Fruit fly (Drosophila melanogaster) whole organism, embryonic: ENCODE results near the gene CG43354.

Experiments used
- CG14014 ChIP-seq: fragments of 200-800 bp; sonication (Bioruptor generic); IDR thresholded peaks from 2 replicates; pipeline ENCODE4 v1.3.6; 2022; ENCODE audit warnings: missing biosample characterization, missing genetic modification characterization
- CG14667 ChIP-seq: fragments of 200-800 bp; sonication (Bioruptor generic); IDR thresholded peaks from 2 replicates; pipeline ENCODE4 v1.3.6; 2022; ENCODE audit warnings: missing biosample characterization, missing genetic modification characterization
- CG15696 ChIP-seq: fragments of 200-800 bp; sonication (Bioruptor generic); optimal IDR thresholded peaks from 2 replicates; lab custom pipeline; 2019; ENCODE audit warnings: missing biosample characterization, mild to moderate bottlenecking, missing genetic modification characterization, moderate library complexity
- CG16863 ChIP-seq: fragments of 200-800 bp; sonication (Bioruptor generic); optimal IDR thresholded peaks from 3 replicates; lab custom pipeline; 2016; ENCODE audit warnings: missing biosample characterization, missing genetic modification characterization
- CG17912 ChIP-seq: fragments of 200-800 bp; sonication (Bioruptor generic); optimal IDR thresholded peaks from 2 replicates; lab custom pipeline; 2018; ENCODE audit warnings: missing biosample characterization, mild to moderate bottlenecking, missing genetic modification characterization
- CG18262 ChIP-seq: fragments of 200-800 bp; optimal IDR thresholded peaks from 3 replicates; lab custom pipeline; 2019; ENCODE audit warnings: missing biosample characterization, mild to moderate bottlenecking, missing genetic modification characterization, moderate library complexity
- CG2116 ChIP-seq: fragments of 200-800 bp; sonication (Bioruptor generic); optimal IDR thresholded peaks from 3 replicates; lab custom pipeline; 2018; ENCODE audit warnings: missing biosample characterization, mild to moderate bottlenecking, missing genetic modification characterization
- CG2120 ChIP-seq: fragments of 200-800 bp; sonication (Bioruptor generic); optimal IDR thresholded peaks from 3 replicates; lab custom pipeline; 2016; ENCODE audit warnings: missing biosample characterization, missing genetic modification characterization
- CG3065 ChIP-seq: fragments of 200-800 bp; sonication (Bioruptor generic); optimal IDR thresholded peaks from 2 replicates; lab custom pipeline; 2016; ENCODE audit warnings: missing biosample characterization, missing genetic modification characterization
- CG32532 ChIP-seq: fragments of 200-800 bp; sonication (Bioruptor generic); IDR thresholded peaks from 2 replicates; pipeline ENCODE4 v1.3.6; 2022; ENCODE audit warnings: missing biosample characterization, missing genetic modification characterization
- CG3847 ChIP-seq: fragments of 200-800 bp; sonication (Bioruptor generic); IDR thresholded peaks from 2 replicates; pipeline ENCODE4 v1.3.6; 2022; ENCODE audit warnings: missing biosample characterization, missing genetic modification characterization
- CG4328 ChIP-seq: fragments of 200-800 bp; sonication (Bioruptor generic); optimal IDR thresholded peaks from 3 replicates; lab custom pipeline; 2017; ENCODE audit warnings: missing biosample characterization, missing genetic modification reagents, missing genetic modification characterization
- CG4617 ChIP-seq: fragments of 200-800 bp; sonication (Bioruptor generic); optimal IDR thresholded peaks from 3 replicates; lab custom pipeline; 2016; ENCODE audit warnings: missing biosample characterization, missing genetic modification characterization, borderline replicate concordance
- CG6689 ChIP-seq: fragments of 200-800 bp; sonication (Bioruptor generic); IDR thresholded peaks from 2 replicates; pipeline ENCODE4 v1.3.6; 2022; ENCODE audit warnings: missing biosample characterization, missing genetic modification characterization
- CG7556 ChIP-seq: fragments of 200-800 bp; sonication (Bioruptor generic); optimal IDR thresholded peaks from 2 replicates; lab custom pipeline; 2017; ENCODE audit warnings: missing biosample characterization, mild to moderate bottlenecking, missing genetic modification characterization
- CG8359 ChIP-seq: fragments of 200-800 bp; sonication (Bioruptor generic); optimal IDR thresholded peaks from 2 replicates; lab custom pipeline; 2017; ENCODE audit warnings: missing biosample characterization, mild to moderate bottlenecking, missing genetic modification characterization, borderline replicate concordance
- CG8765 ChIP-seq: fragments of 200-800 bp; sonication (Bioruptor generic); IDR thresholded peaks from 2 replicates; pipeline ENCODE4 v1.3.6; 2022; ENCODE audit warnings: missing biosample characterization, missing genetic modification characterization
- Camta ChIP-seq: fragments of 200-800 bp; sonication (Bioruptor generic); optimal IDR thresholded peaks from 2 replicates; lab custom pipeline; 2016; ENCODE audit warnings: missing biosample characterization, missing genetic modification characterization
- CkIIα-i1 ChIP-seq: fragments of 200-800 bp; sonication (Bioruptor generic); IDR thresholded peaks from 2 replicates; pipeline ENCODE4 v1.3.6; 2022; ENCODE audit warnings: missing biosample characterization, missing genetic modification characterization
- CrebB ChIP-seq: fragments of 200-800 bp; sonication (Bioruptor generic); optimal IDR thresholded peaks from 3 replicates; lab custom pipeline; 2018; ENCODE audit warnings: missing biosample characterization, mild to moderate bottlenecking, missing genetic modification characterization
- Dll ChIP-seq: fragments of 200-800 bp; sonication (Bioruptor generic); IDR thresholded peaks from 4 replicates; pipeline ENCODE4 v1.3.6; 2022; ENCODE audit warnings: missing biosample characterization, missing genetic modification characterization; ENCODE audit not compliant: partially characterized antibody
- ERR ChIP-seq: fragments of 200-800 bp; sonication (Bioruptor generic); optimal IDR thresholded peaks from 2 replicates; lab custom pipeline; 2016; ENCODE audit warnings: missing biosample characterization, missing genetic modification characterization
- Elba2 ChIP-seq: fragments of 200-800 bp; sonication (Bioruptor generic); optimal IDR thresholded peaks from 3 replicates; lab custom pipeline; 2016; ENCODE audit warnings: missing biosample characterization, missing genetic modification characterization
- Fer2 ChIP-seq: fragments of 200-800 bp; sonication (Bioruptor generic); optimal IDR thresholded peaks from 2 replicates; lab custom pipeline; 2018; ENCODE audit warnings: missing biosample characterization, mild to moderate bottlenecking, missing genetic modification characterization, moderate library complexity
- GATAe ChIP-seq: fragments of 200-800 bp; sonication (Bioruptor generic); conservative IDR thresholded peaks from 2 replicates; pipeline ENCODE4 v1.3.6; 2022; ENCODE audit warnings: missing biosample characterization, missing genetic modification characterization
- Gug ChIP-seq: fragments of 200-800 bp; sonication (Bioruptor generic); IDR thresholded peaks from 4 replicates; pipeline ENCODE4 v1.3.6; 2022; ENCODE audit warnings: missing biosample characterization, missing genetic modification characterization
- Hand ChIP-seq: fragments of 200-800 bp; sonication (Bioruptor generic); optimal IDR thresholded peaks from 2 replicates; lab custom pipeline; 2017; ENCODE audit warnings: mild to moderate bottlenecking, missing biosample characterization, missing genetic modification reagents, missing genetic modification characterization
- Hey ChIP-seq: fragments of 200-800 bp; sonication (Bioruptor generic); optimal IDR thresholded peaks from 3 replicates; lab custom pipeline; 2018; ENCODE audit warnings: missing biosample characterization, mild to moderate bottlenecking, missing genetic modification characterization
- NC2α ChIP-seq: fragments of 200-800 bp; sonication (Bioruptor generic); optimal IDR thresholded peaks from 2 replicates; lab custom pipeline; 2016; ENCODE audit warnings: missing biosample characterization, missing genetic modification characterization
- NfI ChIP-seq: fragments of 200-800 bp; sonication (Bioruptor generic); optimal IDR thresholded peaks from 3 replicates; lab custom pipeline; 2018; ENCODE audit warnings: missing biosample characterization, mild to moderate bottlenecking, missing genetic modification characterization, moderate library complexity
- Ssrp ChIP-seq: fragments of 200-800 bp; sonication (Bioruptor generic); optimal IDR thresholded peaks from 2 replicates; lab custom pipeline; 2018; ENCODE audit warnings: missing biosample characterization, mild to moderate bottlenecking, missing genetic modification characterization, moderate library complexity
- Xbp1 ChIP-seq: fragments of 200-800 bp; sonication (Bioruptor generic); optimal IDR thresholded peaks from 3 replicates; lab custom pipeline; 2016; ENCODE audit warnings: missing biosample characterization, mild to moderate bottlenecking, missing genetic modification characterization
- ab ChIP-seq: fragments of 200-800 bp; sonication (Bioruptor generic); optimal IDR thresholded peaks from 2 replicates; lab custom pipeline; 2016; ENCODE audit warnings: missing biosample characterization, missing genetic modification characterization
- ato ChIP-seq: fragments of 200-800 bp; sonication (Bioruptor generic); IDR thresholded peaks from 2 replicates; pipeline ENCODE4 v1.3.6; 2022; ENCODE audit warnings: missing biosample characterization, missing genetic modification characterization; ENCODE audit not compliant: partially characterized antibody
- da ChIP-seq: fragments of 200-800 bp; sonication (Bioruptor generic); optimal IDR thresholded peaks from 2 replicates; lab custom pipeline; 2016; ENCODE audit warnings: missing biosample characterization, missing genetic modification characterization
- dpn ChIP-seq, 2 experiments: fragments of 200-800 bp; sonication (Bioruptor generic); optimal IDR thresholded peaks; 3 replicates each; lab custom pipeline; 2016; ENCODE audit warnings: missing biosample characterization in 2 of 2, missing genetic modification characterization in 2 of 2
- emc ChIP-seq: fragments of 200-800 bp; sonication (Bioruptor generic); optimal IDR thresholded peaks from 2 replicates; lab custom pipeline; 2016; ENCODE audit warnings: missing biosample characterization, missing genetic modification characterization
- gsb ChIP-seq: fragments of 200-800 bp; sonication (Bioruptor generic); IDR thresholded peaks from 2 replicates; pipeline ENCODE4 v1.3.6; 2022; ENCODE audit warnings: missing biosample characterization, missing genetic modification characterization
- insv ChIP-seq, 2 experiments: fragments of 200-800 bp; sonication (Bioruptor generic); optimal IDR thresholded peaks; 3 replicates each; lab custom pipeline; 2016 to 2018; ENCODE audit warnings: missing biosample characterization in 2 of 2, missing genetic modification characterization in 2 of 2
- lilli ChIP-seq: fragments of 200-800 bp; sonication (Bioruptor generic); optimal IDR thresholded peaks from 3 replicates; lab custom pipeline; 2016; ENCODE audit warnings: missing biosample characterization, missing genetic modification characterization
- oc ChIP-seq: fragments of 200-800 bp; sonication (Bioruptor generic); optimal IDR thresholded peaks from 2 replicates; lab custom pipeline; 2018; ENCODE audit warnings: missing biosample characterization, mild to moderate bottlenecking, missing genetic modification characterization, moderate library complexity
- schlank ChIP-seq: fragments of 200-800 bp; sonication (Bioruptor generic); optimal IDR thresholded peaks from 2 replicates; lab custom pipeline; 2018; ENCODE audit warnings: missing biosample characterization, mild to moderate bottlenecking, missing genetic modification characterization
- sob ChIP-seq: fragments of 200-800 bp; sonication (Bioruptor generic); IDR thresholded peaks from 2 replicates; pipeline ENCODE4 v1.3.6; 2022; ENCODE audit warnings: missing biosample characterization, missing genetic modification characterization
- stc ChIP-seq: fragments of 200-800 bp; sonication (Bioruptor generic); IDR thresholded peaks from 2 replicates; pipeline ENCODE4 v1.3.6; 2022; ENCODE audit warnings: missing biosample characterization, missing genetic modification characterization
- tgo ChIP-seq: fragments of 200-800 bp; sonication (Bioruptor generic); IDR thresholded peaks from 3 replicates; pipeline ENCODE4 v1.3.6; 2022; ENCODE audit warnings: missing biosample characterization, missing genetic modification characterization
- ttk ChIP-seq: fragments of 200-800 bp; sonication (Bioruptor generic); IDR thresholded peaks from 2 replicates; pipeline ENCODE4 v2.1.2; 2022; ENCODE audit warnings: missing biosample characterization, missing genetic modification characterization
- tup ChIP-seq: fragments of 200-800 bp; sonication (Bioruptor generic); optimal IDR thresholded peaks from 2 replicates; lab custom pipeline; 2016; ENCODE audit warnings: missing biosample characterization, mild to moderate bottlenecking, missing genetic modification characterization, moderate library complexity
- vfl ChIP-seq: fragments of 200-800 bp; sonication (Bioruptor generic); optimal IDR thresholded peaks from 2 replicates; lab custom pipeline; 2016; ENCODE audit warnings: missing biosample characterization, missing genetic modification characterization
- wor ChIP-seq: fragments of 200-800 bp; sonication (Bioruptor generic); IDR thresholded peaks from 2 replicates; pipeline ENCODE4 v1.3.6; 2022; ENCODE audit warnings: missing biosample characterization, missing genetic modification characterization
- zfh1 ChIP-seq: fragments of 200-800 bp; sonication (Bioruptor generic); IDR thresholded peaks from 3 replicates; pipeline ENCODE4 v1.3.6; 2022; ENCODE audit warnings: missing biosample characterization, missing genetic modification characterization

CG43354 gene

DNA sequence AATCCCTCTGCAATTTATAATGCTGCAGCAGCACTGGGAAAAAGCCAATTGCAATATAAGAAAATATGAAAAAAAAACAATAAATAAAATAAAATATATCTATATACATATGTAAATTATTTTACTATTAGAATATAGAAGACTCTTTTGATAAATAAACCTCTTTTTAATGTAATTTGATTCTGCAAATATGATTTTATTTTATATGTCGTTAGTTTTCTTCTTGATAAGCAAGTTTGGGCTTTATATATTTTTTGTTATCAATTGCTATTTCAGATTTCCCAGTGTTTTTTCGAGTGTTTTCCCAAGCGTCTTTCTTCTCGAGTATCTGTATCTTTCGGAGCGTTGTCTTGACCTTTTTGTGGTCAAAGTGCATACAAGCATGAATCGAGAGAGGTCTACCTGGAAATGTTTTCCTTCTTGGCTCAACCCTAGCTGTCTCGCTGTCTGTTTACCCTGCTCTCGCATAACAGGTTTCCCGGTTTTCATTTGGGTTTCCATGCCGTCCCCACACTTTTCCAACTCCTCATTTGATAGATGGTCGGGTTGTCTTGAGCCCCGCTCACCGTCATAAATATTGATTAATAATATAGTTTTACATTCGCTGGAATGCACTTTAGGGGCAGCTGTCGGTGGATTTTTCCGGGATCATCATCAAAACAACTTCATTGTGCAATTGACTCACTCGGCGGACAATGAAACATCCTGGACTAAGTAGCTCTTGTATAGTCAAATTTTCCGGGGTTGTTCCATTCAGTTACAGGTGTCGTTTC, 4.0 kb downstream of the CG43354 start (continued):
- TF ChIP-seq emc (GFP tag; lab: Kevin White, UChicago): no peak
- no peak for TF ChIP-seq CG4617
- no peak for TF ChIP-seq Hand (GFP tag; lab: Kevin White, UChicago)
- TF ChIP-seq GATAe (GFP tag; lab: Robert Waterston, UW): no peak
- TF ChIP-seq tup (GFP tag; lab: Kevin White, UChicago): no peak
- no peak for TF ChIP-seq CG3847 (GFP tag; lab: Robert Waterston, UW)
- peak; percentile 33; the same call in 1 of the 2 replicates for TF ChIP-seq CG14667 (GFP tag; lab: Robert Waterston, UW)
- TF ChIP-seq CG17912 (GFP tag; lab: Kevin White, UChicago): no peak
- peak; percentile 94 for TF ChIP-seq CG18262 (tag; lab: Kevin White, UChicago)
- TF ChIP-seq Hey (tag; lab: Kevin White, UChicago): no peak
- TF ChIP-seq CG8359 (GFP tag; lab: Kevin White, UChicago): peak; percentile 31
- no peak for TF ChIP-seq schlank (tag; lab: Kevin White, UChicago)
- peak; percentile 79 for TF ChIP-seq CG6689 (GFP tag; lab: Robert Waterston, UW)
- TF ChIP-seq CG2120 (GFP tag; lab: Kevin White, UChicago): no peak
- peak; percentile 43; the same call in 1 of the 3 replicates for TF ChIP-seq zfh1
- TF ChIP-seq Camta (GFP tag; lab: Kevin White, UChicago): no peak
- no peak for TF ChIP-seq CG14014
- no peak for TF ChIP-seq CG16863
- peak; percentile 12 for TF ChIP-seq Xbp1 (GFP tag; lab: Kevin White, UChicago)
- TF ChIP-seq CG2116 (GFP tag; lab: Kevin White, UChicago): peak; percentile 21
- no peak for TF ChIP-seq lilli (GFP tag; lab: Kevin White, UChicago)
- no peak for TF ChIP-seq NC2α (GFP tag; lab: Kevin White, UChicago)
- no peak; the same call in 1 of the 2 replicates for TF ChIP-seq wor (GFP tag; lab: Robert Waterston, UW)
- TF ChIP-seq Fer2 (tag; lab: Kevin White, UChicago): no peak
- TF ChIP-seq da (GFP tag; lab: Kevin White, UChicago): no peak
- no peak for TF ChIP-seq CG3065 (GFP tag; lab: Kevin White, UChicago)
- TF ChIP-seq CG32532 (GFP tag; lab: Robert Waterston, UW): no peak
- no peak for TF ChIP-seq Elba2 (GFP tag; lab: Kevin White, UChicago)
- TF ChIP-seq ab (GFP tag; lab: Kevin White, UChicago): no peak
- TF ChIP-seq tgo (GFP tag; lab: Robert Waterston, UW): peak; percentile 37; the same call in 1 of the 3 replicates
- no peak for TF ChIP-seq stc
- TF ChIP-seq CG7556 (GFP tag; lab: Kevin White, UChicago): peak; percentile 83
- TF ChIP-seq insv (GFP tag; optimal IDR thresholded peaks at IDR 0.05; lab: Kevin White, UChicago): no peak
- TF ChIP-seq CkIIα-i1: no peak
- no peak; the same call in 1 of the 2 replicates for TF ChIP-seq CG8765 (GFP tag; lab: Robert Waterston, UW)
- no peak for TF ChIP-seq NfI (GFP tag; lab: Kevin White, UChicago)
- no peak for TF ChIP-seq ERR (GFP tag; lab: Kevin White, UChicago)
- TF ChIP-seq CrebB (tag; lab: Kevin White, UChicago): no peak
- TF ChIP-seq Dll (GFP tag; lab: Robert Waterston, UW): no peak
- peak; percentile 75 for TF ChIP-seq Ssrp
- TF ChIP-seq ato (GFP tag; lab: Robert Waterston, UW): no peak
- TF ChIP-seq ttk (GFP tag; lab: Robert Waterston, UW): no peak
- no peak for TF ChIP-seq gsb (GFP tag; lab: Robert Waterston, UW)
- TF ChIP-seq sob (GFP tag; lab: Robert Waterston, UW): no peak
- TF ChIP-seq dpn (GFP tag; optimal IDR thresholded peaks at IDR 0.05; lab: Kevin White, UChicago): peak in 1 of 2 experiments; percentile 29
- TF ChIP-seq vfl (GFP tag; lab: Kevin White, UChicago): no peak
- peak; percentile 94 for TF ChIP-seq CG15696 (tag; lab: Kevin White, UChicago)
- no peak for TF ChIP-seq oc (tag; lab: Kevin White, UChicago)
- TF ChIP-seq Gug (GFP tag; lab: Robert Waterston, UW): no peak
- no peak for TF ChIP-seq CG4328 (GFP tag; lab: Kevin White, UChicago)
